Worm (Caenorhabditis elegans) whole organism, late embryonic: ENCODE data around the gene H03G16.6.

ENCODE experiments used
- C08G9.2 ChIP-seq: sonication (generic microtip); optimal IDR thresholded peaks from 2 replicates; lab custom pipeline; 2016; ENCODE audit warnings: mild to moderate bottlenecking, missing genetic modification characterization, moderate library complexity, missing compliant biosample characterization
- K02D7.2 ChIP-seq: sonication (generic microtip); optimal IDR thresholded peaks from 2 replicates; lab custom pipeline; 2017; ENCODE audit warnings: mild to moderate bottlenecking, missing genetic modification characterization, missing compliant biosample characterization
- ahr-1 ChIP-seq: sonication (generic microtip); optimal IDR thresholded peaks from 2 replicates; lab custom pipeline; 2016; ENCODE audit warnings: missing genetic modification characterization, missing compliant biosample characterization
- ama-1 ChIP-seq: fragments of 150-350 bp; optimal IDR thresholded peaks from 2 replicates; lab custom pipeline; 2014
- ceh-14 ChIP-seq: sonication (generic microtip); optimal IDR thresholded peaks from 2 replicates; lab custom pipeline; 2016; ENCODE audit warnings: missing genotype, missing genetic modification characterization, missing compliant biosample characterization
- ceh-24 ChIP-seq: sonication (generic microtip); optimal IDR thresholded peaks from 2 replicates; lab custom pipeline; 2016; ENCODE audit warnings: mild to moderate bottlenecking, missing genetic modification characterization, missing compliant biosample characterization
- ceh-34 ChIP-seq: sonication (generic microtip); optimal IDR thresholded peaks from 2 replicates; lab custom pipeline; 2016; ENCODE audit warnings: mild to moderate bottlenecking, missing genetic modification characterization, missing compliant biosample characterization
- ceh-45 ChIP-seq: fragments of 200-800 bp; sonication (Bioruptor generic); IDR thresholded peaks from 2 replicates; pipeline ENCODE4 v1.3.6; 2022; ENCODE audit warnings: missing genetic modification reagents, missing genetic modification characterization, missing compliant biosample characterization
- ceh-48 ChIP-seq: sonication (generic microtip); optimal IDR thresholded peaks from 2 replicates; lab custom pipeline; 2016; ENCODE audit warnings: missing genetic modification characterization, inconsistent platforms, missing compliant biosample characterization
- ceh-6 ChIP-seq: fragments of 200-800 bp; sonication (Bioruptor generic); optimal IDR thresholded peaks from 2 replicates; lab custom pipeline; 2018; ENCODE audit warnings: mild to moderate bottlenecking, missing genetic modification characterization, missing compliant biosample characterization
- ceh-9 ChIP-seq: sonication (generic microtip); optimal IDR thresholded peaks from 2 replicates; lab custom pipeline; 2016; ENCODE audit warnings: mild to moderate bottlenecking, missing genetic modification characterization, inconsistent platforms, missing compliant biosample characterization
- dve-1 ChIP-seq: sonication (generic microtip); optimal IDR thresholded peaks from 2 replicates; lab custom pipeline; 2017; ENCODE audit warnings: antibody characterized with exemption, mild to moderate bottlenecking, missing genetic modification characterization, missing compliant biosample characterization
- elt-2 ChIP-seq: sonication (generic microtip); optimal IDR thresholded peaks from 2 replicates; lab custom pipeline; 2016; ENCODE audit warnings: missing genetic modification reagents, missing genetic modification characterization, missing compliant biosample characterization
- elt-4 ChIP-seq: sonication (generic microtip); optimal IDR thresholded peaks from 2 replicates; lab custom pipeline; 2016; ENCODE audit warnings: missing genetic modification characterization, missing compliant biosample characterization
- ets-4 ChIP-seq: sonication (generic microtip); optimal IDR thresholded peaks from 2 replicates; lab custom pipeline; 2016; ENCODE audit warnings: missing genetic modification characterization, missing compliant biosample characterization
- fkh-6 ChIP-seq: sonication (generic microtip); optimal IDR thresholded peaks from 2 replicates; lab custom pipeline; 2016; ENCODE audit warnings: missing genetic modification characterization, missing compliant biosample characterization
- gmeb-2 ChIP-seq: sonication (generic microtip); optimal IDR thresholded peaks from 2 replicates; lab custom pipeline; 2016; ENCODE audit warnings: missing genetic modification characterization, inconsistent platforms, missing compliant biosample characterization
- hlh-13 ChIP-seq: fragments of 200-800 bp; sonication (Bioruptor generic); optimal IDR thresholded peaks from 2 replicates; lab custom pipeline; 2018; ENCODE audit warnings: mild to moderate bottlenecking, missing genetic modification characterization, missing compliant biosample characterization
- hlh-15 ChIP-seq: sonication (generic microtip); optimal IDR thresholded peaks from 2 replicates; lab custom pipeline; 2016; ENCODE audit warnings: missing genetic modification characterization, missing compliant biosample characterization
- hlh-8 ChIP-seq: sonication (generic microtip); optimal IDR thresholded peaks from 2 replicates; lab custom pipeline; 2016; ENCODE audit warnings: missing genotype, missing genetic modification characterization, missing compliant biosample characterization
- lin-11 ChIP-seq: fragments of 200-800 bp; sonication (Bioruptor generic); optimal IDR thresholded peaks from 2 replicates; lab custom pipeline; 2018; ENCODE audit warnings: mild to moderate bottlenecking, missing genetic modification characterization, missing compliant biosample characterization
- mec-3 ChIP-seq: sonication (generic microtip); optimal IDR thresholded peaks from 2 replicates; lab custom pipeline; 2016; ENCODE audit warnings: borderline replicate concordance, missing genetic modification characterization, missing compliant biosample characterization
- nfya-1 ChIP-seq: sonication (generic microtip); optimal IDR thresholded peaks from 2 replicates; lab custom pipeline; 2017; ENCODE audit warnings: missing genetic modification characterization, mild to moderate bottlenecking, missing compliant biosample characterization, antibody characterized with exemption, moderate library complexity
- nhr-11 ChIP-seq: fragments of 150-350 bp; optimal IDR thresholded peaks from 2 replicates; lab custom pipeline; 2014; ENCODE audit warnings: missing biosample characterization, missing genetic modification characterization
- npax-4 ChIP-seq: sonication (generic microtip); optimal IDR thresholded peaks from 2 replicates; lab custom pipeline; 2016; ENCODE audit warnings: missing genetic modification characterization, missing compliant biosample characterization
- pag-3 ChIP-seq: sonication (generic microtip); optimal IDR thresholded peaks from 2 replicates; lab custom pipeline; 2016; ENCODE audit warnings: missing compliant biosample characterization, missing genetic modification characterization, borderline replicate concordance
- pha-2 ChIP-seq: sonication (generic microtip); optimal IDR thresholded peaks from 2 replicates; lab custom pipeline; 2017; ENCODE audit warnings: mild to moderate bottlenecking, missing genetic modification characterization, missing compliant biosample characterization
- pha-4 ChIP-seq: fragments of 150-350 bp; optimal IDR thresholded peaks from 2 replicates; lab custom pipeline; 2018; ENCODE audit warnings: missing biosample characterization, missing genetic modification reagents, missing genetic modification characterization
- pqm-1 ChIP-seq: sonication (generic microtip); optimal IDR thresholded peaks from 2 replicates; lab custom pipeline; 2016; ENCODE audit warnings: missing genetic modification characterization, missing compliant biosample characterization
- pros-1 ChIP-seq: fragments of 150-350 bp; optimal IDR thresholded peaks from 2 replicates; lab custom pipeline; 2014; ENCODE audit warnings: missing biosample characterization, missing genetic modification reagents, missing genetic modification characterization
- ref-2 ChIP-seq: sonication (generic microtip); optimal IDR thresholded peaks from 2 replicates; lab custom pipeline; 2016; ENCODE audit warnings: missing genetic modification characterization, missing compliant biosample characterization
- sox-2 ChIP-seq: fragments of 200-800 bp; sonication (Bioruptor generic); IDR thresholded peaks from 2 replicates; pipeline ENCODE4 v1.3.6; 2022; ENCODE audit warnings: missing genetic modification reagents, missing genetic modification characterization, missing compliant biosample characterization
- sox-4 ChIP-seq: sonication (generic microtip); optimal IDR thresholded peaks from 2 replicates; lab custom pipeline; 2017; ENCODE audit warnings: mild to moderate bottlenecking, missing genetic modification characterization, inconsistent platforms, missing compliant biosample characterization
- syd-9 ChIP-seq: sonication (generic microtip); optimal IDR thresholded peaks from 2 replicates; lab custom pipeline; 2016; ENCODE audit warnings: mild to moderate bottlenecking, missing genetic modification characterization, moderate library complexity, missing compliant biosample characterization
- tbx-2 ChIP-seq: sonication (generic microtip); optimal IDR thresholded peaks from 2 replicates; lab custom pipeline; 2016; ENCODE audit warnings: missing genetic modification characterization, missing compliant biosample characterization
- unc-3 ChIP-seq, 2 experiments: fragments of 200-800 bp in 1 of 2; sonication (Bioruptor generic) in 1 of 2; sonication (generic microtip) in 1 of 2; conservative IDR thresholded peaks in 1 of 2; optimal IDR thresholded peaks in 1 of 2; 2 replicates each; pipeline versions ENCODE4 v1.3.6 to Lab custom; 2016 to 2022; ENCODE audit warnings: missing compliant biosample characterization in 2 of 2, missing genetic modification characterization in 2 of 2, missing genetic modification reagents in 1 of 2
- unc-42 ChIP-seq: sonication (generic microtip); optimal IDR thresholded peaks from 2 replicates; lab custom pipeline; 2016; ENCODE audit warnings: missing genotype, missing genetic modification characterization, missing compliant biosample characterization
- unc-86 ChIP-seq: sonication (generic microtip); optimal IDR thresholded peaks from 2 replicates; lab custom pipeline; 2016; ENCODE audit warnings: missing genetic modification characterization, missing compliant biosample characterization
- ztf-16 ChIP-seq: sonication (generic microtip); optimal IDR thresholded peaks from 2 replicates; lab custom pipeline; 2017; ENCODE audit warnings: missing genetic modification characterization, missing compliant biosample characterization

H03G16.6 gene

ce11 chrX:15053223-15053933 is 893 bp downstream of the H03G16.6 start, which contains the start of gene H03G16.1:
Gene H03G16.1 (plus strand): TSS chrX:15053883.
- TF ChIP-seq K02D7.2 (tag; lab: Kevin White, UChicago) (no peak), pha-2 (tag; lab: Kevin White, UChicago) (no peak), elt-2 (tag; lab: Kevin White, UChicago) (no peak), lin-11 (tag; lab: Kevin White, UChicago) (no peak), ceh-14 (tag; lab: Kevin White, UChicago) (no peak), ceh-45 (GFP tag; lab: Robert Waterston, UW) (no peak), ceh-6 (no peak), pqm-1 (tag; lab: Kevin White, UChicago) (no peak), hlh-8 (tag; lab: Kevin White, UChicago) (no peak), ceh-34 (tag; lab: Kevin White, UChicago) (no peak)
- TF ChIP-seq, all 69 proteins: peak for 0

ce11 chrX:15055914-15056313 is 3.4 kb downstream of the H03G16.6 start, which contains the start of gene H03G16.7:
Gene H03G16.7 (minus strand): TSS chrX:15056014.
- TF ChIP-seq pag-3 (tag; lab: Kevin White, UChicago) (no peak), sox-2 (no peak), ets-4 (no peak), unc-42 (tag; lab: Kevin White, UChicago) (no peak), ama-1 (lab: Kevin White, UChicago) (no peak), ztf-16 (tag; lab: Kevin White, UChicago) (no peak), mec-3 (tag; lab: Kevin White, UChicago) (no peak), ceh-48 (tag; lab: Kevin White, UChicago) (no peak), dve-1 (tag; lab: Kevin White, UChicago) (no peak), nfya-1 (tag; lab: Kevin White, UChicago) (no peak), fkh-6 (tag; lab: Kevin White, UChicago) (no peak), unc-86 (no peak)

- TF ChIP-seq nhr-11 (no peak), pqm-1 (tag; lab: Kevin White, UChicago) (no peak), tbx-2 (no peak), sox-4 (tag; lab: Kevin White, UChicago) (no peak), gmeb-2 (tag; lab: Kevin White, UChicago) (no peak), lin-11 (tag; lab: Kevin White, UChicago) (no peak), ceh-6 (no peak), pha-4 (no peak), ceh-48 (tag; lab: Kevin White, UChicago) (no peak)
Measured at ce11 chrX:15056737-15057136, 4.3 kb downstream of the H03G16.6 start, which contains the start of gene H03G16.5. Gene H03G16.5 (minus strand): TSS chrX:15056837.

- TF ChIP-seq ceh-34 (tag; lab: Kevin White, UChicago), result no peak
- TF ChIP-seq ceh-14 (tag; lab: Kevin White, UChicago), result no peak
- TF ChIP-seq ets-4, result no peak
- TF ChIP-seq ceh-24, result no peak
Measured at ce11 chrX:15057900-15058299, 5.4 kb downstream of the H03G16.6 start.

DNA sequence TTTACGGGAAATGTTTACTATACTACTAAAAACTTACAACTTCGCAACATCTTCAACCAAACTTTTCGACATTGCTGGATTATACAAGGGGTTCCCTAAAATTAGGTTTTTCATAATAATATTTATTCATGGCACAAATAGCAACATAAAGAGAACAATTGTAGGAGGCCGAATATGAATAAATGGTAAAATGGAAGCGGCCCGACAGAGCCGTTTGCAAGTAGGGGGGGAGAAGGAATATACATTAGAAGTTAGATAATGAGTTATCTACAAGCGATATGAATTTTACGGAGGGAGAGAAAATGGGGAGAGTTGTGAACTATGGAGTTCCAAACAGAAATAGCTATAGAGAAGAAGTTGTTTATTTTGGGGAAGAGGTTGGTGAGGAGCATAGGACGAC is 7.8 kb downstream of the H03G16.6 start, which contains the start of gene fbxa-96:
TSS of gene fbxa-96 (minus strand) at position 101 of the 400 bp plus-strand sequence.
- no peak for TF ChIP-seq C08G9.2 (tag; lab: Kevin White, UChicago)
- TF ChIP-seq unc-3 (GFP tag; conservative IDR thresholded peaks at IDR 0.05; lab: Robert Waterston, UW), result no peak
- no peak for TF ChIP-seq unc-3 (tag; optimal IDR thresholded peaks at IDR 0.05; lab: Kevin White, UChicago)
- no peak for TF ChIP-seq unc-42 (tag; lab: Kevin White, UChicago)
- no peak for TF ChIP-seq syd-9
- no peak for TF ChIP-seq pha-4
- TF ChIP-seq ref-2 (tag; lab: Kevin White, UChicago), result no peak
- TF ChIP-seq ahr-1, result no peak
- TF ChIP-seq mec-3 (tag; lab: Kevin White, UChicago), result no peak
- TF ChIP-seq hlh-15 (tag; lab: Kevin White, UChicago), result no peak
- TF ChIP-seq npax-4, result no peak
- no peak for TF ChIP-seq K02D7.2 (tag; lab: Kevin White, UChicago)
- no peak for TF ChIP-seq ceh-9 (tag; lab: Kevin White, UChicago)
- no peak for TF ChIP-seq hlh-13 (GFP tag; lab: Kevin White, UChicago)
- no peak for TF ChIP-seq pros-1 (tag; lab: Kevin White, UChicago)
- no peak for TF ChIP-seq elt-4
